Fruit fly (Drosophila melanogaster) whole organism: ENCODE results near the gene SREBP.

Experiments used
- CG8478 ChIP-seq: fragments of >200 bp; optimal IDR thresholded peaks from 2 replicates; lab custom pipeline; 2018; ENCODE audit warnings: inconsistent platforms
- Dll ChIP-seq: fragments of >200 bp; optimal IDR thresholded peaks from 2 replicates; lab custom pipeline; 2017
- EcR ChIP-seq, 2 experiments: fragments of >200 bp; optimal IDR thresholded peaks; 2 replicates each; lab custom pipeline; 2017; ENCODE audit warnings: missing biosample characterization in 2 of 2, missing genetic modification characterization in 2 of 2, missing genetic modification reagents in 2 of 2
- psq ChIP-seq: fragments of >200 bp; optimal IDR thresholded peaks from 2 replicates; lab custom pipeline; 2017

DNA sequence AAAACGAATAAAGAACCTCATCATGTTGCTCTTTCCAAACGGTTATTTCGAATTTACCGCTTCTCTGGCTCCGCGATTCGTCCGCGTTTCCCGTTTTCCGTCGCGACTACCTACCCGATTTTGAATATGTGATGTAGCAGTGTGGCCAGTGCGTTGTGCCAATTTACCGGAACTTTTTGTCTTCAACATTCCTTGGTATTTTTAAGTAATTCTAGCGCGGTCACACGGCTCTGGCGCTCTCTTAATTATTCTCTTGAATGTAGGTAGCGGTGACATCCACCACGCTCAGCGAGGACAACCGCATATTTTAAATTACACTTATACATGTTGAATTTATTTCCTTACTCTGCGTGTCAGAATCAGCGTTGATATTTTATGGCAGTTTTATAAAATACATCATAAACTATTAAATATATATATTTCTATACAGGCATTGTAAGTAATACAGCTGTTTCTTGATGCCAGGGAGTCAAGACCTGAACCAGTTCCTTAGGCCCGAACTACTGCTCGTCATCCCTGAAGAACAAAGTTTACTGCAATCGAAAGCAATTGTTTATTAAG lies at the start of gene SREBP, which contains the start of the genes CG42637 and Gyc76C:
- TF ChIP-seq CG8478 (lab: Kevin White, UChicago) (no peak), Dll (lab: Kevin White, UChicago) (no peak), psq (lab: Kevin White, UChicago) (no peak), EcR (GFP tag; optimal IDR thresholded peaks at IDR 0.05; lab: Kevin White, UChicago) (no peak)
